Worm (Caenorhabditis elegans): Measurements from ENCODE around the gene chst-1.

chst-1 gene

DNA sequence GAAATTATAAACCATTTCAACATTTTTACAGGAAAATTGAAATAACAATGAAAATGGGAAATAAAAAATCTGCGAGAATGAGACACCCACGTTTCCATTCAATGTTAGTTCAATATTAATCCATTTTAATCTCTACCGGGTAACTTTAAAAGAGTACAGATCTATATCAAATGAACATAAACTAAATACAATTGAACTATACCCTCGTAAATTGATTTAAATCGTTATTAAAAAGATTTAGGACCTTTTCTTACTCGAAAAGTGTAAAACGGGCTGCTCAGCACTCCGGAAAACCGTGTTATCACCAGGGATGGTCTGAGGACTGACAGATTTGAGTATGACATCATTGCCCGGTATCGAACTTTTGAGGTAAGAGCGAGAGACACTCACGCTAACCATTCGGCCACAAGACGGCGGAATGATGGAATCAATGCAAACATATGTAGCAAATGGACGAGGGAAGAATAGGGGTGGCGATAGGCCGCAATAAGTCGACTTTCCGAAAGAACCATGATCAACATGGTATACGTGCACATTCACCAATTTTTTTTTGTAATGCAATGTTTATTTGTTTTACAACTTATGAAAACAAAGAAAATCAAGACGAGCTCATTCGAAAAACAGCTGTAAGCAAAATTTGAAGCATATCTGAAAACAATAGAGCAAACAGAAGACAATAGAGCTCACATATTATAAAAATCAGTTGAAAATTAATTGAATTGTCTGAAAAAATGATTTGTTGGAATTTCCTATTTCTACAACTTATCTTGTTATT is at the start of gene chst-1, which contains the start of gene C41C4.9:
TSS of gene chst-1 (minus strand) at position 51 of the 775 bp plus-strand sequence.
TSS of gene C41C4.9 (plus strand) at position 725 of the 775 bp plus-strand sequence.
- peak; percentile 69 for TF ChIP-seq nfya-1 (tag; optimal IDR thresholded peaks at IDR 0.05)
- TF ChIP-seq pha-4 (tag; optimal IDR thresholded peaks at IDR 0.05) = no peak
- TF ChIP-seq odd-2 (tag; optimal IDR thresholded peaks at IDR 0.05) = no peak
- TF ChIP-seq ceh-31 (tag; optimal IDR thresholded peaks at IDR 0.05) = peak; percentile 84
- TF ChIP-seq fkh-6 (tag; optimal IDR thresholded peaks at IDR 0.05) = peak; percentile 94
- TF ChIP-seq ceh-22 (tag; optimal IDR thresholded peaks at IDR 0.05) = peak; percentile 56
- peak; percentile 89 for TF ChIP-seq ceh-9 (tag; optimal IDR thresholded peaks at IDR 0.05)
- TF ChIP-seq hlh-8 (tag; optimal IDR thresholded peaks at IDR 0.05) = peak; percentile 65
- TF ChIP-seq hlh-6 (tag; optimal IDR thresholded peaks at IDR 0.05) = peak; percentile 97
- TF ChIP-seq tbx-7 (tag; optimal IDR thresholded peaks at IDR 0.05) = peak; percentile 55
- peak; percentile 84 for TF ChIP-seq pqm-1 (tag; optimal IDR thresholded peaks at IDR 0.05)
- peak; percentile 74 for TF ChIP-seq fkh-10 (GFP tag; optimal IDR thresholded peaks at IDR 0.05)
- TF ChIP-seq pag-3 (tag; optimal IDR thresholded peaks at IDR 0.05; ENCODE audit: borderline replicate concordance) = peak; percentile 84
- TF ChIP-seq lim-6 (tag; optimal IDR thresholded peaks at IDR 0.05) = peak; percentile 76
- TF ChIP-seq ceh-6 (GFP tag; optimal IDR thresholded peaks at IDR 0.05) = peak; percentile 96
- TF ChIP-seq mec-3 (tag; optimal IDR thresholded peaks at IDR 0.05; ENCODE audit: borderline replicate concordance) = no peak
- TF ChIP-seq unc-42 (tag; optimal IDR thresholded peaks at IDR 0.05) = peak; percentile 26
- TF ChIP-seq dve-1 (tag; optimal IDR thresholded peaks at IDR 0.05) = peak; percentile 90
- peak; percentile 69 for TF ChIP-seq hlh-30 (tag; optimal IDR thresholded peaks at IDR 0.05; ENCODE audit: insufficient read depth)
- peak; percentile 91 for TF ChIP-seq rnt-1 (tag; optimal IDR thresholded peaks at IDR 0.05)
- TF ChIP-seq syd-9 (tag; optimal IDR thresholded peaks at IDR 0.05) = peak; percentile 90
- TF ChIP-seq eyg-1 (tag; optimal IDR thresholded peaks at IDR 0.05) = peak; percentile 93
- TF ChIP-seq C08G9.2 (tag; optimal IDR thresholded peaks at IDR 0.05) = peak; percentile 80
- peak; percentile 92 for TF ChIP-seq madf-2 (tag; optimal IDR thresholded peaks at IDR 0.05)
- TF ChIP-seq ceh-45 (GFP tag; IDR thresholded peaks at IDR 0.05) = peak; percentile 79
- TF ChIP-seq hlh-15 (tag; optimal IDR thresholded peaks at IDR 0.05) = peak; percentile 88
- peak; percentile 76 for TF ChIP-seq npax-4 (tag; optimal IDR thresholded peaks at IDR 0.05)
- peak; percentile 86 for TF ChIP-seq sdc-2 (tag; optimal IDR thresholded peaks at IDR 0.05)
- peak; percentile 97 for TF ChIP-seq elt-2 (tag; optimal IDR thresholded peaks at IDR 0.05)
- no peak for TF ChIP-seq ref-2 (tag; optimal IDR thresholded peaks at IDR 0.05)
- peak; percentile 88 for TF ChIP-seq lin-11 (tag; optimal IDR thresholded peaks at IDR 0.05)
- TF ChIP-seq ceh-2 (tag; optimal IDR thresholded peaks at IDR 0.05) = peak; percentile 87
- peak; percentile 90 for TF ChIP-seq tbx-2 (tag; optimal IDR thresholded peaks at IDR 0.05)
- TF ChIP-seq pax-1 (tag; optimal IDR thresholded peaks at IDR 0.05) = no peak
- TF ChIP-seq ama-1 (optimal IDR thresholded peaks at IDR 0.05) = no peak
- TF ChIP-seq unc-86 (tag; optimal IDR thresholded peaks at IDR 0.05) = peak; percentile 90
- peak; percentile 88 for TF ChIP-seq ceh-14 (tag; optimal IDR thresholded peaks at IDR 0.05)
- peak; percentile 88 for TF ChIP-seq C38D4.7 (GFP tag; optimal IDR thresholded peaks at IDR 0.05)
- TF ChIP-seq ahr-1 (tag; optimal IDR thresholded peaks at IDR 0.05) = peak; percentile 91
- TF ChIP-seq ceh-18 (tag; optimal IDR thresholded peaks at IDR 0.05) = peak; percentile 88
- TF ChIP-seq ztf-16 (tag; optimal IDR thresholded peaks at IDR 0.05) = peak; percentile 96
- TF ChIP-seq nhr-232 (tag; optimal IDR thresholded peaks at IDR 0.05) = peak; percentile 89
- peak; percentile 82 for TF ChIP-seq ceh-48 (tag; optimal IDR thresholded peaks at IDR 0.05)
- TF ChIP-seq unc-55 (GFP tag; optimal IDR thresholded peaks at IDR 0.05) = peak; percentile 16
- peak; percentile 88 for TF ChIP-seq Y22D7AL.16 (tag; optimal IDR thresholded peaks at IDR 0.05)
- TF ChIP-seq pros-1 (tag; optimal IDR thresholded peaks at IDR 0.05) = no peak
- peak; percentile 67 for TF ChIP-seq zip-5 (tag; optimal IDR thresholded peaks at IDR 0.05)
- peak; percentile 86 for TF ChIP-seq F13H6.1 (tag; optimal IDR thresholded peaks at IDR 0.05)
- peak; percentile 77 for TF ChIP-seq ets-4 (tag; optimal IDR thresholded peaks at IDR 0.05)
- peak; percentile 93 for TF ChIP-seq gmeb-2 (tag; optimal IDR thresholded peaks at IDR 0.05)
- peak; percentile 92 for TF ChIP-seq che-1 (tag; optimal IDR thresholded peaks at IDR 0.05)
- TF ChIP-seq fax-1 (tag; optimal IDR thresholded peaks at IDR 0.05) = peak; percentile 87

All from whole organism, late embryonic.